Worm (Caenorhabditis elegans): Measurements from ENCODE around the gene hal-3.

Gene hal-3

DNA sequence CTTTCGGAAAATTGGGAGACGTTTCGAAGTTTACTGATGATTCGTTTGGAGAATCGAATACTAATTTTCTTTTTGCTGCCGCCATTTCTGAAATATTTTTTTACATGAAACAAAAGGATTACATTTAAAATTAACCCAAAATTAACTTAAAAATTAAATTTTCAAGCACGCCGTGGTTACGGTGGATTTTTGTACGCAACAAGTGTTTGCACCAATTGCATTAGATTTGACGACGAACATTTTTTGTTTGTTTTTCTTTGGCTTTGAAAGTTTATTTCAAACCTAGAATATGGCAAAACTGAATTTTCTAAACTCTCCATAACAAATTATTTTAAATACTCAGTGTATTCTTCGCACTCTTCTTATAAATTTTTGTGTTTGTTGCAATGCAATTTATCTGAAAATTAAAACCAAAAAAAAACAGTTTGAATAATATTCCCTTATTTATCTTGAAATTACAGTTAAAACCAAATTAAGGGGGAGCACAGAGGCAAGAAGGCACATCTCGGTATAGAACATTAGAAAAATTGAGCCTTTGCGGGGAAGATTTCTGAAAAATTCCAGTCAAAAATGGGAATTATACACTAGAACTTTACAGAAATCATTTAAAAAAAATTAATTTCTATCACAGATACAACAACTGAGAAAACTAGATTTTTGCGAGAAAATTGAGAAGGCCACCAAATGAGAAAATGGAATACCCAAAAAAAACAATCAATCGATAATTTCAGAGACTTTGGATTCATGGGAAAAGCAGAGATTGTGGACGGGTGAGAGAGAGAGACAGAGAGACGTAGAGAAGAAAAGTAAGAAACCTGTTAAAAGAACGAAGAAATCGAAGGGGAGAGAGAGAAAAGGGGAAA lies at the start of gene hal-3:
hal-3 (minus strand) TSS at position 87 of the 863 bp plus-strand sequence.
- TF ChIP-seq pes-1 (GFP tag; IDR thresholded peaks at IDR 0.05), result no peak
- TF ChIP-seq hmg-4 (GFP tag; optimal IDR thresholded peaks at IDR 0.05), result no peak
- TF ChIP-seq B0310.2 (tag; optimal IDR thresholded peaks at IDR 0.05), result no peak
- no peak for TF ChIP-seq tbx-11 (GFP tag; IDR thresholded peaks at IDR 0.05)
- TF ChIP-seq scrt-1 (GFP tag; IDR thresholded peaks at IDR 0.05), result no peak
- TF ChIP-seq tbx-37 (GFP tag; conservative IDR thresholded peaks at IDR 0.05), result no peak

DNA sequence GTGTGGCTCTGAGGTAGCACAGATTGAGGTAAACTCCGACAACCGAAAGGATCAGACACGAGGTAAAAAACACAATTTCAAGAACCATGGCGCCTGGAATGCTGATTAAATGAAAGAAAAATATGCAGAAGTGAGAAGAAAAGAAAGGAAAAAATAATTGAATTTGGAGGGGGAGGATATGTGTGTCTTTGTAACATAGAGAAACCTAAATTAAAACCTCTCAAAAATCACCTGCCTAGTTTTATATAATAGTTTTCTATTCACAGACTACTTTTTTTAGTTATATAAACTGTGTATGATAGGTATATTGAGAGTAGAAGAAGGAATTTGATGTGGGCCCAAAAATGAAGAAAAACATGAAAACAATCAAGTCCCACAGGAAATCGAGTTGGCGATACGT lies 48.7 kb upstream of the hal-3 start, which contains the start of gene ZK1320.5:
ZK1320.5 (minus strand) TSS at position 101 of the 400 bp plus-strand sequence.
- no peak for TF ChIP-seq hnd-1 (tag; optimal IDR thresholded peaks at IDR 0.05)
- no peak for TF ChIP-seq hmbx-1 (tag; optimal IDR thresholded peaks at IDR 0.05)
- TF ChIP-seq tbx-37 (GFP tag; conservative IDR thresholded peaks at IDR 0.05), result no peak
- TF ChIP-seq aly-1 (tag; optimal IDR thresholded peaks at IDR 0.05), result no peak
- TF ChIP-seq scrt-1 (GFP tag; IDR thresholded peaks at IDR 0.05), result no peak
- TF ChIP-seq ceh-36 (tag; optimal IDR thresholded peaks at IDR 0.05), result no peak
- TF ChIP-seq ceh-13 (GFP tag; optimal IDR thresholded peaks at IDR 0.05), result no peak
- no peak for TF ChIP-seq tra-4 (tag; optimal IDR thresholded peaks at IDR 0.05)
- no peak for TF ChIP-seq B0310.2 (tag; optimal IDR thresholded peaks at IDR 0.05)
- no peak for TF ChIP-seq tbx-11 (GFP tag; IDR thresholded peaks at IDR 0.05)
- TF ChIP-seq pes-1 (GFP tag; IDR thresholded peaks at IDR 0.05), result no peak
- no peak for TF ChIP-seq sea-1 (GFP tag; conservative IDR thresholded peaks at IDR 0.05)
- no peak for TF ChIP-seq ama-1 (optimal IDR thresholded peaks at IDR 0.05)
- no peak for TF ChIP-seq flt-1 (GFP tag; IDR thresholded peaks at IDR 0.05)
- no peak for TF ChIP-seq ets-7 (tag; optimal IDR thresholded peaks at IDR 0.05)
- no peak for TF ChIP-seq hmg-4 (GFP tag; optimal IDR thresholded peaks at IDR 0.05)
- TF ChIP-seq F13C5.2 (tag; optimal IDR thresholded peaks at IDR 0.05), result no peak

DNA sequence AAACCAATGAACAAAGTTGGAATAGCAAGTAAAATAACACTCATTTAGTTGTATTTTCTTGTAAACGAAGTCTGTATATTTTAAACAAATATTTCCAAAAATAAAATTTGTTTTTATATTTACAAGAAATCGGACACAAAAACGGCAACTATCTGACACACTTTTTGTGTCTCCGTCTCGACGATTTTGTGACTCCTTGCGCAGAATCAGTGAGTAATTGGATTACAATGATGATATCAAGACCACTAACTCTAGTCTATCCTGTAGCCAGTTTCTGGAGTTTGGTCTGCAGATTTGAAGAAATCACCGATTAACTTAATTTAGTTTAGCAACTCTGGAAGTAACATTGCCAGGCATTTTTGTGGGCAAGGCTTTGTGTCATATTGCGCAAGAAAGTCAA lies 45.9 kb upstream of the hal-3 start, which contains the start of gene cyp-13A10:
cyp-13A10 (minus strand) TSS at position 88 of the 400 bp plus-strand sequence.
- TF ChIP-seq ceh-13 (GFP tag; optimal IDR thresholded peaks at IDR 0.05) (no peak), tra-4 (tag; optimal IDR thresholded peaks at IDR 0.05) (no peak), hnd-1 (tag; optimal IDR thresholded peaks at IDR 0.05) (no peak), sea-1 (GFP tag; conservative IDR thresholded peaks at IDR 0.05) (no peak), tbx-11 (GFP tag; IDR thresholded peaks at IDR 0.05) (no peak), tbx-37 (GFP tag; conservative IDR thresholded peaks at IDR 0.05) (no peak), pes-1 (GFP tag; IDR thresholded peaks at IDR 0.05) (no peak), aly-1 (tag; optimal IDR thresholded peaks at IDR 0.05) (no peak)

DNA sequence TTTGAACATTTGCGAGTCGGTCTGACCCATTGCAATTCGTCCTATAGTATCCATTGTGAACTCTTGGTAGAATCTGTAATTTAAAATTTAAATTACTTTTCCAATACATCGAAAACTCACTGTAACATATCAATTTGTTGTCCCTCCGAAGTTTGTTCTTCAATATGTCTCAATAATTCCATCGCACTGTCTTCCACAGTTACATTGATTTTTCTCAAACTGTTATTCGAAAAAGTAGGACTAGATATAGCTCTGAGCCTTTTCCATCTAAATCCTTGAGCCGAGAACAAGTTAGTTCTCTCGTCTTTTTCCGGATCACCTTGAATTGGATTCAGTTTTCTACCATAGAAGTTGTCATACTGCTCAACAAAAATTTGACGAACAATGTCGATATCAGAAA lies 45.2 kb upstream of the hal-3 start:
- no peak for TF ChIP-seq ets-7 (tag; optimal IDR thresholded peaks at IDR 0.05)
- no peak for TF ChIP-seq B0310.2 (tag; optimal IDR thresholded peaks at IDR 0.05)
- TF ChIP-seq pes-1 (GFP tag; IDR thresholded peaks at IDR 0.05), result no peak
- TF ChIP-seq tbx-37 (GFP tag; conservative IDR thresholded peaks at IDR 0.05), result no peak
- TF ChIP-seq ama-1 (optimal IDR thresholded peaks at IDR 0.05), result no peak
- TF ChIP-seq hmbx-1 (tag; optimal IDR thresholded peaks at IDR 0.05), result no peak
- no peak for TF ChIP-seq hnd-1 (tag; optimal IDR thresholded peaks at IDR 0.05)
- no peak for TF ChIP-seq tbx-11 (GFP tag; IDR thresholded peaks at IDR 0.05)
- no peak for TF ChIP-seq ceh-13 (GFP tag; optimal IDR thresholded peaks at IDR 0.05)
- TF ChIP-seq scrt-1 (GFP tag; IDR thresholded peaks at IDR 0.05), result no peak
- no peak for TF ChIP-seq F13C5.2 (tag; optimal IDR thresholded peaks at IDR 0.05)
- TF ChIP-seq hmg-4 (GFP tag; optimal IDR thresholded peaks at IDR 0.05), result no peak

DNA sequence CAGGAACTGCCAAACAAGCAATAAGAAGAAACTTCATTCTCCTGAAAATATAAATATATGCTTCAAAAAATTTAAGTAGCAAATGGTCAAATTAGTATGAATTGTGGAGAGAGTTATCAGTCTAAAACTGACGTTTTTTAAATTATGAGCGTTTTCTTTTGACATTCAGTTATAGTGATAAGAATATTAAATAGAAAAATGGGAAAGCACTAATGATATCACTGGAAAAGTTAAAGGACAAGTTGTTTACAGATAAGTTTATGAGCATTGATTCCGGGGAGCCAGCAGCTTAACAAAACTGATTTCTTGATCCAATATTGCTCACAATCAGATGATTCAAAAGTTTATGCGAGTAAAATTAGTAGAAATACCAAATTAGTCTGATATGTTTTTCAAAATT lies 43.5 kb upstream of the hal-3 start, which contains the start of gene ZK1320.3:
ZK1320.3 (minus strand) TSS at position 41 of the 400 bp plus-strand sequence.
- TF ChIP-seq pes-1 (GFP tag; IDR thresholded peaks at IDR 0.05) (no peak), F13C5.2 (tag; optimal IDR thresholded peaks at IDR 0.05) (no peak), tbx-37 (GFP tag; conservative IDR thresholded peaks at IDR 0.05) (no peak), aly-1 (tag; optimal IDR thresholded peaks at IDR 0.05) (no peak), B0310.2 (tag; optimal IDR thresholded peaks at IDR 0.05) (no peak), hmbx-1 (tag; optimal IDR thresholded peaks at IDR 0.05) (no peak), sea-1 (GFP tag; conservative IDR thresholded peaks at IDR 0.05) (no peak), ama-1 (optimal IDR thresholded peaks at IDR 0.05) (no peak), hnd-1 (tag; optimal IDR thresholded peaks at IDR 0.05) (no peak), ceh-36 (tag; optimal IDR thresholded peaks at IDR 0.05) (no peak), flt-1 (GFP tag; IDR thresholded peaks at IDR 0.05) (no peak), scrt-1 (GFP tag; IDR thresholded peaks at IDR 0.05) (no peak), ceh-13 (GFP tag; optimal IDR thresholded peaks at IDR 0.05) (no peak), ets-7 (tag; optimal IDR thresholded peaks at IDR 0.05) (no peak), tbx-11 (GFP tag; IDR thresholded peaks at IDR 0.05) (no peak), tra-4 (tag; optimal IDR thresholded peaks at IDR 0.05) (no peak)

DNA sequence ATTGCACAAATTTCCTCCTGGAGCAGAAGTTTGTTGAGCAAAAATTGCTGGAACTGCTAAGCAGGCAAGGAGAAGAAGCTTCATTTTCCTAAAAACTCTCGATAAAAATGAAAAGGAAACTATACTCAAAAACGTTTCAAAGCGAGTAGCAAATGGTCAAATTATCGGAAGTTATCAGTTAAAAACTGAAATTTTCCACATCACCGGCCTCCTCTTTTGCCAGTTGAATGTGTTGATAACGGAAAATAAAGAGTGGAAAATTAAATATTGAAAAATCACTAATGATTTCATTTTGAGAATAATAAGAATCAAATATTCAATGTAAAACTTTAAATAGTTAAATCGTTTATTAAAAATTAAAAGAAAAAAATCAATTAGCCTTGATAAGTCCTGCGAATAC lies 42.0 kb upstream of the hal-3 start, which contains the start of gene ZK1320.2:
ZK1320.2 (minus strand) TSS at position 88 of the 400 bp plus-strand sequence.
- no peak for TF ChIP-seq scrt-1 (GFP tag; IDR thresholded peaks at IDR 0.05)
- no peak for TF ChIP-seq hmbx-1 (tag; optimal IDR thresholded peaks at IDR 0.05)
- no peak for TF ChIP-seq tbx-11 (GFP tag; IDR thresholded peaks at IDR 0.05)
- TF ChIP-seq ets-7 (tag; optimal IDR thresholded peaks at IDR 0.05), result no peak
- TF ChIP-seq ama-1 (optimal IDR thresholded peaks at IDR 0.05), result no peak
- TF ChIP-seq hmg-4 (GFP tag; optimal IDR thresholded peaks at IDR 0.05), result no peak
- TF ChIP-seq pes-1 (GFP tag; IDR thresholded peaks at IDR 0.05), result no peak
- TF ChIP-seq ceh-13 (GFP tag; optimal IDR thresholded peaks at IDR 0.05), result no peak
- no peak for TF ChIP-seq F13C5.2 (tag; optimal IDR thresholded peaks at IDR 0.05)
- no peak for TF ChIP-seq hnd-1 (tag; optimal IDR thresholded peaks at IDR 0.05)
- TF ChIP-seq ceh-36 (tag; optimal IDR thresholded peaks at IDR 0.05), result no peak
- no peak for TF ChIP-seq flt-1 (GFP tag; IDR thresholded peaks at IDR 0.05)
- no peak for TF ChIP-seq aly-1 (tag; optimal IDR thresholded peaks at IDR 0.05)
- no peak for TF ChIP-seq tbx-37 (GFP tag; conservative IDR thresholded peaks at IDR 0.05)
- TF ChIP-seq sea-1 (GFP tag; conservative IDR thresholded peaks at IDR 0.05), result no peak
- TF ChIP-seq tra-4 (tag; optimal IDR thresholded peaks at IDR 0.05), result no peak
- TF ChIP-seq B0310.2 (tag; optimal IDR thresholded peaks at IDR 0.05), result no peak
